Worm (Caenorhabditis elegans): ENCODE measurements around the gene gipc-1.

DNA sequence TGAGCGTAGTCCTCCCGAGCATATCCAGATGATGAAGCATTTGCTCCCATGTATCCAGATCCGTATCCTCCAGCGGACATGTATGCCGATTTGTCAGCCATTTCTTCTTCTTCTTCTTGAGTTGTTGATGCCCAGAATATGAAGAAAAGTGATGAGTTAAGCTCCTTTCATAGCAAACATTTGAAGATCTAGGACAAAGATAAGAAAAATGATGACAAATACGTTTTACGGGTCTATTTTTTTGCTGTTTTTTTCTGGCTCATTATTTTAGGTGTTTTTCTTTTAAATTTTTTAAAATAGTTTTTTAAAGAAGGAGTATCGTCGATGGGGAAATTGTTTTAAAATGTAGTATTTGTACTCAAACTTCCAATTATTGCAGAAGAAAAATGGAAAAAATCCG is 40.4 kb upstream of the gipc-1 start, which contains the start of gene nspd-9:
- TF ChIP-seq pbrm-1 (GFP tag; IDR thresholded peaks at IDR 0.05), result no peak
- TF ChIP-seq lin-35 (GFP tag; optimal IDR thresholded peaks at IDR 0.05), result no peak
- no peak for TF ChIP-seq ztf-28 (GFP tag; IDR thresholded peaks at IDR 0.05)
- no peak for TF ChIP-seq hmg-20 (GFP tag; IDR thresholded peaks at IDR 0.05)
- no peak for TF ChIP-seq mxl-1 (tag; optimal IDR thresholded peaks at IDR 0.05)
- no peak for TF ChIP-seq hrde-1 (tag; optimal IDR thresholded peaks at IDR 0.05; ENCODE audit: borderline replicate concordance)
- no peak for TF ChIP-seq unc-62 (GFP tag; optimal IDR thresholded peaks at IDR 0.05)
- TF ChIP-seq ceh-91 (GFP tag; IDR thresholded peaks at IDR 0.05), result no peak
- TF ChIP-seq ceh-58 (GFP tag; IDR thresholded peaks at IDR 0.05), result no peak
- no peak for TF ChIP-seq nhr-120 (GFP tag; IDR thresholded peaks at IDR 0.05)
- no peak for TF ChIP-seq D2030.7 (GFP tag; IDR thresholded peaks at IDR 0.05)
- no peak for TF ChIP-seq F57A8.1 (GFP tag; optimal IDR thresholded peaks at IDR 0.05)

All from whole organism, young adult.